Fruit fly (Drosophila melanogaster) Kc167 (cell line): ENCODE measurements around the gene Fer3.

Experiments
- Sin3A ChIP-seq: fragments of >200 bp; optimal IDR thresholded peaks from 2 replicates; lab custom pipeline; 2018; ENCODE audit warnings: missing external identifiers
- psq ChIP-seq: fragments of >200 bp; optimal IDR thresholded peaks from 2 replicates; lab custom pipeline; 2017; ENCODE audit warnings: missing external identifiers
- ttk ChIP-seq: sonication (Bioruptor generic); optimal IDR thresholded peaks from 2 replicates; lab custom pipeline; 2017; ENCODE audit warnings: missing external identifiers

- TF ChIP-seq ttk (lab: Kevin White, UChicago) (no peak), Sin3A (lab: Kevin White, UChicago) (no peak), psq (no peak)
Measured at dm6 chr3R:11683675-11684074, 10.4 kb downstream of the Fer3 start.
